Fruit fly (Drosophila melanogaster): ENCODE results near the gene Sk2.

DNA sequence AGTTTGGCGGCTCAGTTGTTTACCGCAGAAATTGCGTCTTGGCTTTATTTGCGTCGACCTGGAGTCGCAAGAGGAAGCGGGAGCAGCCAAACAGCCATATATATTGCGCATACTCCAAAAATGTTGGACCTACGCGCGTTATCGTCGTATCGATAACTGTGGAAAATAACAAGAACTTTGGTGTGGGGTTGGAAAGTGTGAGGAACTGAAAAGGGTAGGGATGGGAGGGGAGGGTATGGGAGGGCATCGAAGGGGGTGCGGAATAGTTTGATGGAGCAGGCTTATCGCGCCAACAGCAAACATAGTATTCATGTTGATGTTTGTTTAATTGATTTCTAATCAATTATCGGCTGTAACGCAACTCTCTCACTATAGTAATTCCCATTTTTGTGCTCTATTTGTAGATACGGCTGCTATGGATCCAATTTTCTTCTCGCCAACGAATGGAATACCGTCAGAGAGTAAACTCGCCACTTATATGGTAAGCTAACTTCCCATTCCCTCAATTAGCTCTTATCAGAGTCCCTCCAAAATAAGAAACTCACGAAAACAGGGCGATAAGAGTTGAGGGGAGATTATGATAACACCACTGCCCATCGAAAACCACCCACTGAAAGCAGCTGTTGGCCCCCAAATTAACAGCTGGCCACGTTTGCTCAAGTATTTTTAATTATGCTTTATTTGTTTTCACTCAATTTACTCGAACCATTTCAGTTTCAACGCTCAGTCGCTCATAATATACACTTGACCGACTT lies 36.6 kb downstream of the Sk2 start:
- TF ChIP-seq CG34406 (GFP tag; optimal IDR thresholded peaks at IDR 0.05) (no peak), OdsH (GFP tag; optimal IDR thresholded peaks at IDR 0.05) (no peak)
